Worm (Caenorhabditis elegans) whole organism, mixed stage, embryonic: ENCODE data around the gene C08B6.3.

ENCODE experiments used
- M03D4.4 ChIP-seq: sonication (generic microtip); optimal IDR thresholded peaks from 2 replicates; lab custom pipeline; 2017; ENCODE audit warnings: mild to moderate bottlenecking, missing genetic modification characterization, missing compliant biosample characterization
- bed-3 ChIP-seq: fragments of 200-800 bp; sonication (Bioruptor generic); optimal IDR thresholded peaks from 3 replicates; lab custom pipeline; 2018; ENCODE audit warnings: mild to moderate bottlenecking, missing genetic modification characterization, moderate library complexity, missing compliant biosample characterization
- blmp-1 ChIP-seq: fragments of 150-350 bp; optimal IDR thresholded peaks from 2 replicates; lab custom pipeline; 2014; ENCODE audit warnings: missing biosample characterization, missing genetic modification characterization
- ceh-39 ChIP-seq: fragments of 150-350 bp; optimal IDR thresholded peaks from 2 replicates; lab custom pipeline; 2014; ENCODE audit warnings: missing biosample characterization, missing genetic modification characterization
- ceh-43 ChIP-seq: fragments of 200-800 bp; sonication (Bioruptor generic); optimal IDR thresholded peaks from 2 replicates; lab custom pipeline; 2018; ENCODE audit warnings: mild to moderate bottlenecking, missing genetic modification characterization, moderate library complexity, missing compliant biosample characterization
- ceh-83 ChIP-seq: fragments of 200-800 bp; sonication (Bioruptor generic); optimal IDR thresholded peaks from 2 replicates; lab custom pipeline; 2018; ENCODE audit warnings: mild to moderate bottlenecking, missing genetic modification characterization, missing compliant biosample characterization
- ces-1 ChIP-seq: fragments of 150-350 bp; optimal IDR thresholded peaks from 2 replicates; lab custom pipeline; 2014; ENCODE audit warnings: missing biosample characterization, missing genetic modification reagents, missing genetic modification characterization
- cnd-1 ChIP-seq: fragments of 200-800 bp; sonication (Bioruptor generic); optimal IDR thresholded peaks from 2 replicates; lab custom pipeline; 2018; ENCODE audit warnings: mild to moderate bottlenecking, missing genetic modification characterization, missing compliant biosample characterization
- drap-1 ChIP-seq: fragments of 200-800 bp; sonication (Bioruptor generic); optimal IDR thresholded peaks from 3 replicates; lab custom pipeline; 2018; ENCODE audit warnings: mild to moderate bottlenecking, missing genetic modification characterization, missing compliant biosample characterization
- elt-1 ChIP-seq: sonication (generic microtip); optimal IDR thresholded peaks from 2 replicates; lab custom pipeline; 2017; ENCODE audit warnings: missing genetic modification characterization, mild to moderate bottlenecking, missing compliant biosample characterization, antibody characterized with exemption, moderate library complexity, borderline replicate concordance; ENCODE audit not compliant: insufficient read depth
- elt-3 ChIP-seq: fragments of 150-350 bp; optimal IDR thresholded peaks from 2 replicates; lab custom pipeline; 2014; ENCODE audit warnings: missing biosample characterization, missing genetic modification characterization
- flh-1 ChIP-seq: fragments of 200-800 bp; sonication (Bioruptor generic); optimal IDR thresholded peaks from 2 replicates; lab custom pipeline; 2018; ENCODE audit warnings: mild to moderate bottlenecking, missing genetic modification characterization, moderate library complexity, missing compliant biosample characterization
- ham-2 ChIP-seq: fragments of 200-800 bp; sonication (Bioruptor generic); optimal IDR thresholded peaks from 2 replicates; lab custom pipeline; 2018; ENCODE audit warnings: mild to moderate bottlenecking, missing genetic modification characterization, missing compliant biosample characterization
- hlh-1 ChIP-seq: fragments of 150-350 bp; optimal IDR thresholded peaks from 2 replicates; lab custom pipeline; 2014; ENCODE audit warnings: missing biosample characterization, missing genetic modification reagents, missing genetic modification characterization
- lin-13 ChIP-seq: fragments of 150-350 bp; optimal IDR thresholded peaks from 2 replicates; lab custom pipeline; 2014; ENCODE audit warnings: missing biosample characterization, missing genetic modification characterization
- lsy-2 ChIP-seq: fragments of 150-350 bp; optimal IDR thresholded peaks from 2 replicates; lab custom pipeline; 2014; ENCODE audit warnings: missing biosample characterization, missing genetic modification characterization
- mab-5 ChIP-seq: fragments of 150-350 bp; optimal IDR thresholded peaks from 2 replicates; lab custom pipeline; 2014; ENCODE audit warnings: missing biosample characterization, missing genetic modification characterization
- mls-2 ChIP-seq: sonication (generic microtip); optimal IDR thresholded peaks from 2 replicates; lab custom pipeline; 2016; ENCODE audit warnings: mild to moderate bottlenecking, missing genetic modification characterization, moderate library complexity, missing compliant biosample characterization
- nhr-12 ChIP-seq: fragments of 150-350 bp; optimal IDR thresholded peaks from 2 replicates; lab custom pipeline; 2014; ENCODE audit warnings: missing biosample characterization, missing genetic modification characterization
- nhr-2 ChIP-seq: fragments of 150-350 bp; optimal IDR thresholded peaks from 2 replicates; lab custom pipeline; 2014; ENCODE audit warnings: missing biosample characterization, missing genetic modification characterization
- nhr-237 ChIP-seq: fragments of 150-350 bp; optimal IDR thresholded peaks from 2 replicates; lab custom pipeline; 2014; ENCODE audit warnings: missing biosample characterization, missing genetic modification characterization
- nhr-28 ChIP-seq: fragments of 150-350 bp; optimal IDR thresholded peaks from 2 replicates; lab custom pipeline; 2014; ENCODE audit warnings: missing biosample characterization, missing genetic modification characterization
- nhr-76 ChIP-seq: sonication (generic microtip); optimal IDR thresholded peaks from 2 replicates; lab custom pipeline; 2017; ENCODE audit warnings: missing biosample characterization, missing genetic modification characterization
- pha-4 ChIP-seq: fragments of 150-350 bp; optimal IDR thresholded peaks from 2 replicates; lab custom pipeline; 2018; ENCODE audit warnings: missing biosample characterization, missing genetic modification reagents, missing genetic modification characterization
- sem-2 ChIP-seq: fragments of 200-800 bp; sonication (Bioruptor generic); optimal IDR thresholded peaks from 2 replicates; lab custom pipeline; 2018; ENCODE audit warnings: mild to moderate bottlenecking, missing genetic modification characterization, missing compliant biosample characterization
- snpc-4 ChIP-seq: fragments of 150-350 bp; optimal IDR thresholded peaks from 2 replicates; lab custom pipeline; 2014; ENCODE audit warnings: missing biosample characterization, missing genetic modification characterization
- tbx-8 ChIP-seq: fragments of 200-800 bp; sonication (Bioruptor generic); optimal IDR thresholded peaks from 2 replicates; lab custom pipeline; 2018; ENCODE audit warnings: mild to moderate bottlenecking, missing genetic modification characterization, moderate library complexity, missing compliant biosample characterization
- unc-120 ChIP-seq: sonication (generic microtip); optimal IDR thresholded peaks from 2 replicates; lab custom pipeline; 2017; ENCODE audit warnings: missing genetic modification characterization, missing compliant biosample characterization; ENCODE audit not compliant: poor library complexity, severe bottlenecking
- unc-39 ChIP-seq: fragments of 150-350 bp; optimal IDR thresholded peaks from 2 replicates; lab custom pipeline; 2014; ENCODE audit warnings: missing biosample characterization, missing genetic modification characterization
- unc-62 ChIP-seq: fragments of 150-350 bp; optimal IDR thresholded peaks from 2 replicates; lab custom pipeline; 2014; ENCODE audit warnings: missing biosample characterization, missing genetic modification reagents, missing genetic modification characterization
- zip-8 ChIP-seq: fragments of 150-350 bp; optimal IDR thresholded peaks from 2 replicates; lab custom pipeline; 2014; ENCODE audit warnings: missing biosample characterization, missing genetic modification characterization
- ztf-11 ChIP-seq: fragments of 150-350 bp; optimal IDR thresholded peaks from 2 replicates; lab custom pipeline; 2014; ENCODE audit warnings: missing biosample characterization, missing genetic modification characterization

C08B6.3 gene

DNA sequence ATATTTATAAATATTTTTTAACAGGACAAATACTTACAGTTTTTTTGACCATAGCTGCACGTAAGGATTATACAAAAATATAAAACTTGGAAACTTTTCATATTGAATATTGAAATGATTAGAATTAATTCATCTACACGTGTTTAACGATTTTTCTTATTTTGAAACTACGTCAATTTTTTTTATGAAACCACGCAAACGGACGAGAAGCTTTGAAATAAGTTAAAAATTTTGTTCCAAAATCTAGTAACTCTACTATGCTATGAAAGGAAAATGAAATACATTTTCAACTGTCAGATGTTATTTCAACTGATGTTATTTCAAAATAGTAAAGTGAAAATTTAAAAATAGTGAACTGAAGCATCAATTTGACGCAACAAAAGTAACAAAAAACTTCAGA is 38.3 kb downstream of the C08B6.3 start, which contains the start of gene F57A8.6:
TSS of gene F57A8.6 (minus strand) at position 101 of the 400 bp plus-strand sequence.
- TF ChIP-seq tbx-8 (GFP tag; lab: Kevin White, UChicago) (no peak), unc-120 (tag; lab: Kevin White, UChicago) (no peak), elt-3 (tag; lab: Kevin White, UChicago) (no peak), ztf-11 (tag; lab: Kevin White, UChicago) (no peak), lsy-2 (no peak), ceh-39 (no peak), drap-1 (GFP tag; lab: Kevin White, UChicago) (no peak), hlh-1 (tag; lab: Kevin White, UChicago) (no peak), bed-3 (GFP tag; lab: Kevin White, UChicago) (no peak), nhr-12 (tag; lab: Kevin White, UChicago) (no peak), mab-5 (tag; lab: Kevin White, UChicago) (no peak), mls-2 (tag; lab: Kevin White, UChicago) (no peak), M03D4.4 (tag; lab: Kevin White, UChicago) (no peak), ces-1 (no peak), ham-2 (no peak), ceh-83 (GFP tag; lab: Kevin White, UChicago) (no peak)

DNA sequence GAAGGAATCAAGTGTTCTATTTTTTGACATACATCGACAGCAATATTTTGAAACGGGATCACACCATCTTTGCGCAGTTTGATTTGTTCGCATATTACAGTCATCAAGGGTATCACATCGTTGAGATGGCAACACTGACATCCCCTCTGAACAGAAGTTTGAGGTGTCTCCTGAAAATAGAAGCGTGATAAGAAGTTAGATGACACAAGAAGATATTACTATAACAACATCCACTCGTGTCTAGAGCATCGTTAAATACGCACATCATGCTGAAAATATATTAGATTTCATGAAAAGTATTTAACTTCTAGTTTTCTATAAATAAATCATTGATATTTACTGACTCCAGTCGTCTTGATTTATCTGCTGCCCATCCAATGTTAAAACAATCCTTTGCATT is 39.4 kb downstream of the C08B6.3 start:
- TF ChIP-seq M03D4.4 (tag; lab: Kevin White, UChicago) (no peak), ceh-39 (no peak), bed-3 (GFP tag; lab: Kevin White, UChicago) (no peak), nhr-2 (tag; lab: Kevin White, UChicago) (no peak), tbx-8 (GFP tag; lab: Kevin White, UChicago) (no peak), sem-2 (GFP tag; lab: Kevin White, UChicago) (no peak), cnd-1 (tag; lab: Kevin White, UChicago) (no peak), unc-39 (tag; lab: Kevin White, UChicago) (no peak)

DNA sequence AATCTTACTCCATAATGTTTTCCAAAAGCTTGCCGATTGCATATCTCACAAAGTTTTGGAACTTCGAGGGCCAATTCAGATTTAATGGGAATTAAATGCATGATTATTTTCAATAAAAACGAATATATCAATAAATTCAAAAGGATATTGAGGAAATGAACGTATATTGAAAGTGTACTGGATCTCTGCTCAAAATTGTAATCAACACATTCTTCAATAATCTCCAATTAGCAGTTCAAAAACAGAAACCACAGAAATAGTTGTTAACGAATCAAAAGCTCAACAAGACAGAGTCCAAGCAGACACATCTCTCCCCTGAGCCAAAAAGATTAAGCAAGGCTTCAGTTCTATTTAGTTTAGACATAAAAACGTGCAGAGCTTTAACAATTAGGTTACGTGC is 41.5 kb downstream of the C08B6.3 start, which contains the start of gene nhr-192:
TSS of gene nhr-192 (minus strand) at position 101 of the 400 bp plus-strand sequence.
- no peak for TF ChIP-seq nhr-237 (tag; lab: Kevin White, UChicago)
- TF ChIP-seq lin-13 (tag; lab: Kevin White, UChicago) = no peak
- TF ChIP-seq mab-5 (tag; lab: Kevin White, UChicago) = no peak
- TF ChIP-seq flh-1 = no peak
- TF ChIP-seq ces-1 = no peak
- no peak for TF ChIP-seq ham-2
- TF ChIP-seq pha-4 = no peak
- no peak for TF ChIP-seq zip-8 (tag; lab: Kevin White, UChicago)
- TF ChIP-seq unc-62 (GFP tag; lab: Kevin White, UChicago) = no peak
- no peak for TF ChIP-seq sem-2 (GFP tag; lab: Kevin White, UChicago)
- no peak for TF ChIP-seq nhr-12 (tag; lab: Kevin White, UChicago)
- TF ChIP-seq cnd-1 (tag; lab: Kevin White, UChicago) = no peak
- no peak for TF ChIP-seq tbx-8 (GFP tag; lab: Kevin White, UChicago)
- no peak for TF ChIP-seq nhr-76

DNA sequence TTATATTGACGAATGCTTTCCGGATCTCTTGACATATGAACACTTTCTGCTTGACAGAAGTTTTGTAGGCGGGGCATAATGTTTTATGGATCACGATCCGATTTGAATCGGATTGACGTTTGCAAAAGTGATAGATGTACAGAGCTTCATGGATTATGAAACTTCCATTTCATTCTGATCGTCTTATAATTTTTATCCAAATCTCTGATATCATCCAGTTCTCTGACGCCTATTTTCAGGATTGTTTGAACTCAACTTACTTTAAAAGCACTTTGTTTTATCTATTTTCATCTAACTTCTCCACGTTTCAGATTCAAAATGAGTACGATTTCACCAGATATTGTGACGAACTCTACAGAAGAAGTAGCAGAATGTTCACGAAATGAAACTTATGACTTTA is 45.3 kb downstream of the C08B6.3 start, which contains the start of gene npr-39:
TSS of gene npr-39 (plus strand) at position 301 of the 400 bp plus-strand sequence.
- TF ChIP-seq snpc-4 (tag; lab: Kevin White, UChicago) (no peak), nhr-28 (tag; lab: Kevin White, UChicago) (no peak), ces-1 (no peak), lin-13 (tag; lab: Kevin White, UChicago) (no peak), unc-39 (tag; lab: Kevin White, UChicago) (no peak), ham-2 (no peak), pha-4 (no peak), flh-1 (no peak), nhr-237 (tag; lab: Kevin White, UChicago) (no peak), blmp-1 (tag; lab: Kevin White, UChicago) (no peak), mab-5 (tag; lab: Kevin White, UChicago) (no peak), sem-2 (GFP tag; lab: Kevin White, UChicago) (no peak), zip-8 (tag; lab: Kevin White, UChicago) (no peak), ceh-43 (GFP tag; lab: Kevin White, UChicago) (no peak), elt-1 (tag; lab: Kevin White, UChicago) (no peak), drap-1 (GFP tag; lab: Kevin White, UChicago) (no peak), mls-2 (tag; lab: Kevin White, UChicago) (no peak), cnd-1 (tag; lab: Kevin White, UChicago) (no peak), unc-120 (tag; lab: Kevin White, UChicago) (no peak)
